Fruit fly (Drosophila melanogaster): ENCODE measurements around the gene Jupiter.

dm6 chr3R:11551071-11551470 is 68.6 kb downstream of the Jupiter start:
- TF ChIP-seq CG1620 (GFP tag; optimal IDR thresholded peaks at IDR 0.05) (no peak), CG14711 (tag; optimal IDR thresholded peaks at IDR 0.05) (no peak), toe (GFP tag; optimal IDR thresholded peaks at IDR 0.05) (no peak), kay (GFP tag; ENCODE audit: borderline replicate concordance) (no peak), CG12768 (GFP tag; optimal IDR thresholded peaks at IDR 0.05) (no peak), CG5204 (GFP tag; optimal IDR thresholded peaks at IDR 0.05) (no peak), CG7101 (tag; optimal IDR thresholded peaks at IDR 0.05) (no peak), tj (GFP tag; optimal IDR thresholded peaks at IDR 0.05) (no peak), cic (GFP tag; optimal IDR thresholded peaks at IDR 0.05) (no peak), Mnt (GFP tag; optimal IDR thresholded peaks at IDR 0.05) (no peak), cnc (optimal IDR thresholded peaks at IDR 0.05) (no peak), Crg-1 (GFP tag; optimal IDR thresholded peaks at IDR 0.05) (no peak)
